Worm (Caenorhabditis elegans): Measurements from ENCODE around the gene lsm-5.
A peak's percentile ranks its signal among the peaks of the same experiment; 100 is the strongest.

lsm-5 gene

DNA sequence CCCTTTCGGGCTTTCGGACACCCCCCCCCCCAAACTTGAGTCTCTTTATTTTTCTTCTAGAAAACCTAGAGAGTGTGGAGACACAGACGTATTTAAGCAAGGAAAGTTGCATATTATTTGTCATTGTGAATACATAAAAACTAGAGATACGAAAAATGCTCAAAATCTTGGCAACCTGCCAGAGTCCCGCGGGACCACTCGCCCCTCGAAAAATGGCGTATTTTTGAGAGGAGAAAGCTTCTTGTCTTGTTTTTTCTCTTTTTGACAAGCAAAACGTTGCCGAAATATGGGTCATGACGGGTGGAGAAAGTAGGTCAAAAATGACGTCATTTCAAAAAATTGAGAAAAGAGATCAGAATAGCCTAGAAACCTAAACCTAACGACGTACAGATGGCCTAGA, 49.8 kb upstream of the lsm-5 start:
- TF ChIP-seq unc-62 (GFP tag; optimal IDR thresholded peaks at IDR 0.05 in 1 of 2) (peak in 1 of 2 experiments; percentile 87), unc-62 (tag; optimal IDR thresholded peaks at IDR 0.05) (no peak), nhr-25 (tag; optimal IDR thresholded peaks at IDR 0.05; ENCODE audit: borderline replicate concordance, insufficient read depth) (no peak)

DNA sequence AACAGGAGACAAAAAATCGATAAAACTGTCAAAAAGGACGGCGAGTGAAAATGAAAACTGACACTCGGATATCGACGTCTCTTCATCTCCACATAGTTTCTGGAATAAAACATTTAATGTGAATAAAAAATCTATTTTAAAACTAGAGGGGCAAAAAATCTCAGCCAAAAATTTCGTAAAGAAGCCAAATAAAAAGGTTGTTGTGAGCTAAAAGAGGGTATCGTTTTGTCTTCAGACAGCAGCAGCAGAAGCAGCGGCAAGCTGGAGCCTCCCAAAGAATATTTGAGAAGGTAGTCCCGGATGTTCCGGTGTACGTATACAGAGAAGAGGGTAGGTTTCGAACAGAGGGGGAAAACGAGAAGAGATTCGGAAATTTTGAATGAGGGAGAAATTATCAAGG, 48.3 kb upstream of the lsm-5 start, which contains the start of gene lgc-31:
TSS of gene lgc-31 (minus strand) at position 101 of the 400 bp plus-strand sequence.
- TF ChIP-seq pha-4 (GFP tag; IDR thresholded peaks at IDR 0.05), result 0 out of 2 replicates have a peak, but pooled peaks have one; percentile 13
- TF ChIP-seq pha-4 (tag; optimal IDR thresholded peaks at IDR 0.05), result no peak
- no peak for TF ChIP-seq hif-1 (tag; optimal IDR thresholded peaks at IDR 0.05)

DNA sequence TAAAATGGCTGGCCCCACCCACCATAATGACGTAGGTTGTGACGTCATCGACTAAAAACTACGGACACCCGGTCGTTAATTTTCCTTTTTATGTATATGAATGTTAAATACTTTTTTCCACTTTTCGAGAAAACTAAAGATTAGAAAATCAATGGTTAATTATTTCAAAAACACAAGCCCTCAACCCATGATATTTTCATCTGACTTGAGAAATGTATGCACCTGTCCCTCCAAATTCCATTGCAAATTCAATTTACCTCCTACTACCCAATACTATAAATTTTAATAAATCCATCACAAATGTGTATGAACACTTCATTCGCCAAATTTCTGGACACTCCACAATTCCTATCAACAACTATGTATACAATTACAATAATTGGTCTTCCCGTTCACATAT, 41.1 kb upstream of the lsm-5 start, which contains the start of gene srh-276:
TSS of gene srh-276 (plus strand) at position 301 of the 400 bp plus-strand sequence.
- TF ChIP-seq nhr-237 (tag; optimal IDR thresholded peaks at IDR 0.05) (no peak), unc-62 (GFP tag; optimal IDR thresholded peaks at IDR 0.05 in 1 of 2) (peak in 1 of 2 experiments; percentile 8), unc-62 (tag; optimal IDR thresholded peaks at IDR 0.05) (no peak)

DNA sequence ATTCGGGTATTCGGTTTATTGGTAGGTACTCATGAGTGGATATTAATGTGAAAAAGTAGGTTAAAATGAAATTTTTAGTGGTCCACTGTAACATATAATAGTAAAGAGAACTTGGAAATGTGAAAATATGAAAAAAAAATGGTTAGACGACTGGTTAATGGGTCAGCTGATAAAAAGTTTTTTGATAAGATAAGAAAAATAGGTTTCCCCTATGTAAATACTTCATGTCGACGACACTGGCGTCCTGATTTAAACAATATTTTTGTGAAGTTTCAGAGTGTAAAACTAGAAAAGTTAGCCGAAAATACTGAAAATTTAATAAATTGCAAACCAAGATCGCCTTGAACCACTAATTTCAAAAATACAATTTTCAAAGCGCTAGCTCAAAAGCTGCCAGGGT, 37.1 kb upstream of the lsm-5 start, which contains the start of gene F21A3.11:
TSS of gene F21A3.11 (minus strand) at position 117 of the 400 bp plus-strand sequence.
- TF ChIP-seq daf-8 (GFP tag; IDR thresholded peaks at IDR 0.05), result no peak
- TF ChIP-seq ceh-32 (tag; optimal IDR thresholded peaks at IDR 0.05; ENCODE audit: poor library complexity), result no peak
- peak; percentile 14 for TF ChIP-seq hlh-30 (tag; optimal IDR thresholded peaks at IDR 0.05; ENCODE audit: insufficient read depth)
- TF ChIP-seq madf-5 (GFP tag; IDR thresholded peaks at IDR 0.05), result no peak
- no peak for TF ChIP-seq mxl-2 (GFP tag; conservative IDR thresholded peaks at IDR 0.05)
- peak; percentile 38; the same call in 1 of the 2 replicates for TF ChIP-seq dmd-6 (GFP tag; IDR thresholded peaks at IDR 0.05)
- no peak for TF ChIP-seq hif-1 (tag; optimal IDR thresholded peaks at IDR 0.05)
- TF ChIP-seq dmd-8 (GFP tag; IDR thresholded peaks at IDR 0.05), result no peak
- no peak for TF ChIP-seq lin-38 (GFP tag; IDR thresholded peaks at IDR 0.05)
- no peak for TF ChIP-seq nhr-41 (GFP tag; IDR thresholded peaks at IDR 0.05)
- no peak for TF ChIP-seq pha-4 (GFP tag; IDR thresholded peaks at IDR 0.05)
- no peak for TF ChIP-seq pha-4 (tag; optimal IDR thresholded peaks at IDR 0.05)
- no peak for TF ChIP-seq sdz-12 (GFP tag; optimal IDR thresholded peaks at IDR 0.05)
- TF ChIP-seq nhr-111 (GFP tag; optimal IDR thresholded peaks at IDR 0.05), result no peak
- TF ChIP-seq ZK546.5 (tag; optimal IDR thresholded peaks at IDR 0.05), result no peak
- no peak for TF ChIP-seq T26A8.4 (GFP tag; IDR thresholded peaks at IDR 0.05)
- no peak for TF ChIP-seq duxl-1 (tag; optimal IDR thresholded peaks at IDR 0.05; ENCODE audit: poor library complexity)
- no peak for TF ChIP-seq daf-16 (GFP tag; optimal IDR thresholded peaks at IDR 0.05)
- TF ChIP-seq daf-16 (tag; optimal IDR thresholded peaks at IDR 0.05), result peak; percentile 78
- TF ChIP-seq dve-1 (tag; optimal IDR thresholded peaks at IDR 0.05; ENCODE audit: insufficient read depth), result peak; percentile 45
- TF ChIP-seq saeg-2 (GFP tag; IDR thresholded peaks at IDR 0.05), result no peak
- TF ChIP-seq pqm-1 (tag; optimal IDR thresholded peaks at IDR 0.05), result peak; percentile 40
- no peak for TF ChIP-seq ceh-44 (GFP tag; IDR thresholded peaks at IDR 0.05)

DNA sequence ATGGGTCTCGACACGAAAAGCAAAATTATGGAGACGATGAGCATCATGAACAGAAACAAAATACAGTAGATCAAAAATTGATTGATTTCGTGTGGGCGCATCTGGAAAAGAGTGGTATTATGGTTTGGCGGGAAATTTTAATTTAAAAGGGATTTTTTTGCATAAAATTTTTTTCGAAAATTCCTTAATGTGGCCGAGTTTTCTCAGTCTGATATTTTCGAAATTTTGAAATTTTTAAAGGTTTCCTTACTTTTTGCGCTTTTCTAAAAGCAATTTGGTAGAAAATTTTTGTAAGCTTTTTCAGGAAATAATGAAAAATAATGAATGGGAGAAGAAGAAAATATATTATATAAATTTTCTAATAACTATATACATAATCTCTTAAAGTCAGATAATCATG, 36.3 kb upstream of the lsm-5 start, which contains the start of gene F21A3.2:
TSS of gene F21A3.2 (minus strand) at position 101 of the 400 bp plus-strand sequence.
- TF ChIP-seq unc-130 (GFP tag; optimal IDR thresholded peaks at IDR 0.05) (no peak), unc-62 (GFP tag; optimal IDR thresholded peaks at IDR 0.05 in 1 of 2) (peak in 1 of 2 experiments; percentile 26), unc-62 (tag; optimal IDR thresholded peaks at IDR 0.05) (no peak), zfp-2 (tag; optimal IDR thresholded peaks at IDR 0.05) (no peak), nhr-11 (tag; optimal IDR thresholded peaks at IDR 0.05) (no peak)

DNA sequence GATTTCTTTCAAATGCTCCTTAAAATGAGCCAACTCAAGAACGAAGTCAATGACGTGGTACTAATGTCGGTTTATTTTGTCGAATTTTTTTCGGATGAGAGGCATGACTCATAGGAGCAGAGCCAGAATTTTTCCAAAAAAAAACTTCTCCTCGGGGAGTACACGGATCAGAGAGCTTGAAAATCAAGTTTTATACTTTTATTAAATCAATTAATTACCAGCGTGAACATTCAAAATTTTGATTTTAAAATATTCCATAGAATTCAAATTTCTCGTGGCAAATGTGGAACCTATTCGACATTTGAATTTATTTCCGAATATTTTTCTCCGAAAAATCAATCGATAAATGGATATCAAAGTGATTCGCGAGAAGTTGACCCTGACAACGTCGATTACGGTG, 33.9 kb upstream of the lsm-5 start, which contains the start of gene F21A3.4:
TSS of gene F21A3.4 (plus strand) at position 301 of the 400 bp plus-strand sequence.
- no peak for TF ChIP-seq F44E2.7 (GFP tag; IDR thresholded peaks at IDR 0.05)
- TF ChIP-seq zip-2 (tag; optimal IDR thresholded peaks at IDR 0.05), result no peak
- TF ChIP-seq nhr-6 (tag; optimal IDR thresholded peaks at IDR 0.05), result no peak
- no peak for TF ChIP-seq mep-1 (tag; optimal IDR thresholded peaks at IDR 0.05)
- no peak for TF ChIP-seq dmd-8 (GFP tag; IDR thresholded peaks at IDR 0.05)
- no peak for TF ChIP-seq daf-12 (tag; optimal IDR thresholded peaks at IDR 0.05)
- TF ChIP-seq skn-1 (tag; optimal IDR thresholded peaks at IDR 0.05), result no peak
